Fruit fly (Drosophila melanogaster) whole organism, embryonic: ENCODE results near the gene CG13928.

Experiments used
- CG10431 ChIP-seq: fragments of 200-800 bp; sonication (Bioruptor generic); optimal IDR thresholded peaks from 3 replicates; lab custom pipeline; 2018; ENCODE audit warnings: missing biosample characterization, mild to moderate bottlenecking, missing genetic modification characterization
- CG11696 ChIP-seq: fragments of 200-800 bp; sonication (Bioruptor generic); IDR thresholded peaks from 2 replicates; pipeline ENCODE4 v1.3.6; 2022; ENCODE audit warnings: missing biosample characterization, missing genetic modification characterization
- CG11723 ChIP-seq: fragments of 200-800 bp; sonication (Bioruptor generic); optimal IDR thresholded peaks from 2 replicates; lab custom pipeline; 2017; ENCODE audit warnings: missing biosample characterization, mild to moderate bottlenecking, missing genetic modification characterization
- CG14050 ChIP-seq: fragments of 200-800 bp; sonication (Bioruptor generic); IDR thresholded peaks from 3 replicates; pipeline ENCODE4 v1.3.6; 2022; ENCODE audit warnings: missing biosample characterization, missing genetic modification characterization
- CG14860 ChIP-seq: fragments of 200-800 bp; sonication (Bioruptor generic); IDR thresholded peaks from 3 replicates; pipeline ENCODE4 v1.3.6; 2022; ENCODE audit warnings: missing biosample characterization, missing genetic modification characterization; ENCODE audit not compliant: partially characterized antibody
- CG15011 ChIP-seq: fragments of 200-800 bp; sonication (Bioruptor generic); optimal IDR thresholded peaks from 3 replicates; lab custom pipeline; 2018; ENCODE audit warnings: missing biosample characterization, mild to moderate bottlenecking, missing genetic modification characterization
- CG17385 ChIP-seq: fragments of 200-800 bp; sonication (Bioruptor generic); optimal IDR thresholded peaks from 3 replicates; lab custom pipeline; 2018; ENCODE audit warnings: missing biosample characterization, mild to moderate bottlenecking, missing genetic modification characterization
- CG2875 ChIP-seq: fragments of 200-800 bp; sonication (Bioruptor generic); optimal IDR thresholded peaks from 2 replicates; lab custom pipeline; 2017; ENCODE audit warnings: missing biosample characterization, mild to moderate bottlenecking, missing genetic modification characterization, missing genetic modification reagents
- CG3163 ChIP-seq: fragments of 200-800 bp; sonication (Bioruptor generic); optimal IDR thresholded peaks from 3 replicates; lab custom pipeline; 2016; ENCODE audit warnings: missing biosample characterization, missing genetic modification characterization
- CG32767 ChIP-seq: fragments of 200-800 bp; sonication (Bioruptor generic); IDR thresholded peaks from 2 replicates; pipeline ENCODE4 v1.3.6; 2022; ENCODE audit warnings: missing biosample characterization, missing genetic modification characterization
- CG3281 ChIP-seq: fragments of 200-800 bp; sonication (Bioruptor generic); optimal IDR thresholded peaks from 3 replicates; lab custom pipeline; 2017; ENCODE audit warnings: missing biosample characterization, mild to moderate bottlenecking, missing genetic modification characterization
- CG3407 ChIP-seq: fragments of 200-800 bp; sonication (Bioruptor generic); optimal IDR thresholded peaks from 2 replicates; lab custom pipeline; 2018; ENCODE audit warnings: missing biosample characterization, mild to moderate bottlenecking, missing genetic modification characterization
- CG3995 ChIP-seq: fragments of 200-800 bp; sonication (Bioruptor generic); optimal IDR thresholded peaks from 3 replicates; lab custom pipeline; 2016; ENCODE audit warnings: missing biosample characterization, missing genetic modification characterization
- CG4424 ChIP-seq: fragments of 200-800 bp; sonication (Bioruptor generic); optimal IDR thresholded peaks from 3 replicates; lab custom pipeline; 2016; ENCODE audit warnings: missing biosample characterization, missing genetic modification characterization
- CG8924 ChIP-seq: fragments of 200-800 bp; optimal IDR thresholded peaks from 3 replicates; lab custom pipeline; 2019; ENCODE audit warnings: missing biosample characterization, mild to moderate bottlenecking, missing genetic modification characterization, moderate library complexity
- CG9932 ChIP-seq: fragments of 200-800 bp; sonication (Bioruptor generic); IDR thresholded peaks from 2 replicates; pipeline ENCODE4 v1.3.6; 2022; ENCODE audit warnings: missing biosample characterization, missing genetic modification characterization
- CTCF ChIP-seq: fragments of 200-800 bp; sonication (Bioruptor generic); optimal IDR thresholded peaks from 2 replicates; lab custom pipeline; 2017; ENCODE audit warnings: missing biosample characterization, mild to moderate bottlenecking, missing genetic modification characterization, moderate library complexity
- D19B ChIP-seq: fragments of 200-800 bp; sonication (Bioruptor generic); optimal IDR thresholded peaks from 2 replicates; lab custom pipeline; 2017; ENCODE audit warnings: missing biosample characterization, mild to moderate bottlenecking, missing genetic modification characterization
- Dad ChIP-seq: fragments of 200-800 bp; sonication (Bioruptor generic); optimal IDR thresholded peaks from 3 replicates; lab custom pipeline; 2016; ENCODE audit warnings: missing biosample characterization, missing genetic modification characterization
- Dref ChIP-seq: fragments of 200-800 bp; sonication (Bioruptor generic); IDR thresholded peaks from 2 replicates; pipeline ENCODE4 v1.3.6; 2022; ENCODE audit warnings: missing biosample characterization, missing genetic modification characterization
- ERR ChIP-seq: fragments of 200-800 bp; sonication (Bioruptor generic); optimal IDR thresholded peaks from 2 replicates; lab custom pipeline; 2016; ENCODE audit warnings: missing biosample characterization, missing genetic modification characterization
- Fer1 ChIP-seq: fragments of 200-800 bp; sonication (Bioruptor generic); optimal IDR thresholded peaks from 2 replicates; lab custom pipeline; 2017; ENCODE audit warnings: missing biosample characterization, mild to moderate bottlenecking, missing genetic modification characterization
- Gug ChIP-seq: fragments of 200-800 bp; sonication (Bioruptor generic); IDR thresholded peaks from 4 replicates; pipeline ENCODE4 v1.3.6; 2022; ENCODE audit warnings: missing biosample characterization, missing genetic modification characterization
- H15 ChIP-seq: fragments of 200-800 bp; sonication (Bioruptor generic); IDR thresholded peaks from 3 replicates; pipeline ENCODE4 v1.3.6; 2022; ENCODE audit warnings: missing biosample characterization, missing genetic modification characterization
- HHEX ChIP-seq: fragments of 200-800 bp; sonication (Bioruptor generic); optimal IDR thresholded peaks from 3 replicates; lab custom pipeline; 2017; ENCODE audit warnings: missing biosample characterization, mild to moderate bottlenecking, missing genetic modification characterization, missing genetic modification reagents
- Hey ChIP-seq: fragments of 200-800 bp; sonication (Bioruptor generic); optimal IDR thresholded peaks from 3 replicates; lab custom pipeline; 2018; ENCODE audit warnings: missing biosample characterization, mild to moderate bottlenecking, missing genetic modification characterization
- Lhr ChIP-seq: fragments of 200-800 bp; sonication (Bioruptor generic); optimal IDR thresholded peaks from 3 replicates; lab custom pipeline; 2017; ENCODE audit warnings: mild to moderate bottlenecking, missing biosample characterization, missing genetic modification reagents, missing genetic modification characterization
- Lpt ChIP-seq: fragments of >200 bp; optimal IDR thresholded peaks from 2 replicates; lab custom pipeline; 2018; ENCODE audit warnings: missing biosample characterization, missing genetic modification characterization
- Mad ChIP-seq: fragments of 200-800 bp; sonication (Bioruptor generic); optimal IDR thresholded peaks from 2 replicates; lab custom pipeline; 2016; ENCODE audit warnings: missing biosample characterization, missing genetic modification characterization
- Med ChIP-seq: fragments of 200-800 bp; sonication (Bioruptor generic); peaks from one replicate; lab custom pipeline; 2016; ENCODE audit warnings: missing biosample characterization, missing genetic modification characterization, mild to moderate bottlenecking, inconsistent platforms, moderate library complexity
- Meics ChIP-seq: fragments of 200-800 bp; sonication (Bioruptor generic); optimal IDR thresholded peaks from 2 replicates; lab custom pipeline; 2017; ENCODE audit warnings: missing biosample characterization, mild to moderate bottlenecking, missing genetic modification characterization
- Neu2 ChIP-seq: fragments of 200-800 bp; sonication (Bioruptor generic); optimal IDR thresholded peaks from 3 replicates; lab custom pipeline; 2016; ENCODE audit warnings: missing biosample characterization, missing genetic modification characterization, borderline replicate concordance
- Sin3A ChIP-seq: fragments of >200 bp; optimal IDR thresholded peaks from 2 replicates; lab custom pipeline; 2018
- Sox102F ChIP-seq: fragments of 200-800 bp; sonication (Bioruptor generic); optimal IDR thresholded peaks from 2 replicates; lab custom pipeline; 2018; ENCODE audit warnings: missing biosample characterization, mild to moderate bottlenecking, missing genetic modification characterization, moderate library complexity
- Spps ChIP-seq: fragments of 200-800 bp; sonication (Bioruptor generic); optimal IDR thresholded peaks from 2 replicates; lab custom pipeline; 2018; ENCODE audit warnings: missing biosample characterization, mild to moderate bottlenecking, missing genetic modification characterization
- az2 ChIP-seq: fragments of 200-800 bp; sonication (Bioruptor generic); optimal IDR thresholded peaks from 3 replicates; lab custom pipeline; 2016; ENCODE audit warnings: missing biosample characterization, missing genetic modification characterization
- disco-r ChIP-seq: fragments of 200-800 bp; sonication (Bioruptor generic); optimal IDR thresholded peaks from 2 replicates; lab custom pipeline; 2016; ENCODE audit warnings: missing biosample characterization, missing genetic modification characterization
- dpn ChIP-seq, 2 experiments: fragments of 200-800 bp; sonication (Bioruptor generic); optimal IDR thresholded peaks; 3 replicates each; lab custom pipeline; 2016; ENCODE audit warnings: missing biosample characterization in 2 of 2, missing genetic modification characterization in 2 of 2
- lov ChIP-seq, 2 experiments: fragments of 200-800 bp in 1 of 2; fragments of >200 bp in 1 of 2; sonication (Bioruptor generic) in 1 of 2; IDR thresholded peaks in 1 of 2; optimal IDR thresholded peaks in 1 of 2; 2 replicates in 1 of 2; 3 replicates in 1 of 2; pipeline versions ENCODE4 v1.3.6 to Lab custom; 2017 to 2022; ENCODE audit warnings: missing biosample characterization in 1 of 2, missing genetic modification characterization in 1 of 2
- maf-S ChIP-seq: fragments of 200-800 bp; sonication (Bioruptor generic); optimal IDR thresholded peaks from 2 replicates; lab custom pipeline; 2016; ENCODE audit warnings: missing biosample characterization, missing genetic modification characterization
- mam ChIP-seq: fragments of 200-800 bp; sonication (Bioruptor generic); optimal IDR thresholded peaks from 3 replicates; lab custom pipeline; 2016; ENCODE audit warnings: missing biosample characterization, missing genetic modification characterization
- nmo ChIP-seq: fragments of 200-800 bp; sonication (Bioruptor generic); optimal IDR thresholded peaks from 2 replicates; lab custom pipeline; 2018; ENCODE audit warnings: missing biosample characterization, mild to moderate bottlenecking, missing genetic modification characterization, moderate library complexity
- pfk ChIP-seq: fragments of 200-800 bp; sonication (Bioruptor generic); optimal IDR thresholded peaks from 2 replicates; lab custom pipeline; 2018; ENCODE audit warnings: missing biosample characterization, mild to moderate bottlenecking, missing genetic modification characterization, moderate library complexity
- rib ChIP-seq: fragments of 200-800 bp; sonication (Bioruptor generic); IDR thresholded peaks from 2 replicates; pipeline ENCODE4 v1.3.6; 2022; ENCODE audit warnings: missing biosample characterization, missing genetic modification characterization
- seq ChIP-seq: fragments of 200-800 bp; sonication (Bioruptor generic); IDR thresholded peaks from 2 replicates; pipeline ENCODE4 v1.3.6; 2022; ENCODE audit warnings: missing biosample characterization, missing genetic modification characterization
- sisA ChIP-seq: fragments of 200-800 bp; sonication (Bioruptor generic); IDR thresholded peaks from 2 replicates; pipeline ENCODE4 v1.3.6; 2022; ENCODE audit warnings: missing biosample characterization, missing genetic modification characterization
- sqz ChIP-seq: fragments of 200-800 bp; sonication (Bioruptor generic); optimal IDR thresholded peaks from 3 replicates; lab custom pipeline; 2018; ENCODE audit warnings: missing biosample characterization, mild to moderate bottlenecking, missing genetic modification characterization
- trh ChIP-seq: fragments of 200-800 bp; sonication (Bioruptor generic); optimal IDR thresholded peaks from 2 replicates; lab custom pipeline; 2016; ENCODE audit warnings: missing biosample characterization, missing genetic modification characterization
- tup ChIP-seq: fragments of 200-800 bp; sonication (Bioruptor generic); optimal IDR thresholded peaks from 2 replicates; lab custom pipeline; 2016; ENCODE audit warnings: missing biosample characterization, mild to moderate bottlenecking, missing genetic modification characterization, moderate library complexity
- unpg ChIP-seq: fragments of 200-800 bp; sonication (Bioruptor generic); optimal IDR thresholded peaks from 3 replicates; lab custom pipeline; 2018; ENCODE audit warnings: missing biosample characterization, mild to moderate bottlenecking, missing genetic modification characterization, moderate library complexity
- zf30C ChIP-seq: fragments of 200-800 bp; sonication (Bioruptor generic); optimal IDR thresholded peaks from 3 replicates; lab custom pipeline; 2018; ENCODE audit warnings: missing biosample characterization, mild to moderate bottlenecking, missing genetic modification characterization

CG13928 gene

dm6 chr3L:1618116-1618727, 10.0 kb downstream of the CG13928 start, which contains the start of the genes CG13926, ABCB7 and CG33230 (continued):
- TF ChIP-seq CG32767 (GFP tag; lab: Robert Waterston, UW) (no peak), unpg (no peak), CG4424 (GFP tag; lab: Kevin White, UChicago) (peak; percentile 44), Hey (tag; lab: Kevin White, UChicago) (peak; percentile 81), CG14050 (GFP tag; lab: Robert Waterston, UW) (no peak), ERR (GFP tag; lab: Kevin White, UChicago) (no peak), az2 (GFP tag; lab: Kevin White, UChicago) (peak; percentile 8), CG2875 (GFP tag; lab: Kevin White, UChicago) (no peak), Sox102F (GFP tag; lab: Kevin White, UChicago) (no peak), CG3281 (peak; percentile 55), CG11723 (GFP tag; lab: Kevin White, UChicago) (no peak), Gug (GFP tag; lab: Robert Waterston, UW) (peak; percentile 43; the same call in 1 of the 4 replicates), seq (GFP tag; lab: Robert Waterston, UW) (no peak), Lhr (GFP tag; lab: Kevin White, UChicago) (peak; percentile 8), CG10431 (peak; percentile 25), Spps (no peak), CG3407 (no peak), CG11696 (GFP tag; lab: Robert Waterston, UW) (no peak), nmo (GFP tag; lab: Kevin White, UChicago) (peak; percentile 56), HHEX (GFP tag; lab: Kevin White, UChicago) (no peak), CTCF (GFP tag; lab: Kevin White, UChicago) (no peak), maf-S (peak; percentile 29), dpn (GFP tag; optimal IDR thresholded peaks at IDR 0.05; lab: Kevin White, UChicago) (peak; percentile 6 to 23), trh (GFP tag; lab: Kevin White, UChicago) (no peak), Dad (no peak), CG9932 (peak; percentile 53; the same call in 1 of the 2 replicates), Lpt (GFP tag; lab: Kevin White, UChicago) (no peak), Neu2 (GFP tag; lab: Kevin White, UChicago) (no peak), Fer1 (GFP tag; lab: Kevin White, UChicago) (peak; percentile 27), pfk (GFP tag; lab: Kevin White, UChicago) (no peak), Mad (GFP tag; lab: Kevin White, UChicago) (peak; percentile 9), mam (GFP tag; lab: Kevin White, UChicago) (peak; percentile 57), disco-r (GFP tag; lab: Kevin White, UChicago) (no peak), rib (GFP tag; lab: Robert Waterston, UW) (no peak), D19B (GFP tag; lab: Kevin White, UChicago) (no peak), sqz (no peak), CG3163 (GFP tag; lab: Kevin White, UChicago) (no peak), CG15011 (GFP tag; lab: Kevin White, UChicago) (no peak), CG17385 (no peak), zf30C (GFP tag; lab: Kevin White, UChicago) (no peak), CG14860 (GFP tag; lab: Robert Waterston, UW) (no peak), Dref (0 out of 2 replicates have a peak, but pooled peaks have one; percentile 10), lov (optimal IDR thresholded peaks at IDR 0.05; lab: Kevin White, UChicago) (no peak), lov (GFP tag; IDR thresholded peaks at IDR 0.05; lab: Robert Waterston, UW) (no peak), tup (GFP tag; lab: Kevin White, UChicago) (no peak), Med (GFP tag; lab: Kevin White, UChicago) (peak; percentile 92), H15 (GFP tag; lab: Robert Waterston, UW) (no peak), Sin3A (lab: Kevin White, UChicago) (peak; percentile 64), CG3995 (GFP tag; lab: Kevin White, UChicago) (peak; percentile 24), CG8924 (tag; lab: Kevin White, UChicago) (peak; percentile 4), Meics (GFP tag; lab: Kevin White, UChicago) (peak; percentile 45), sisA (GFP tag; lab: Robert Waterston, UW) (0 out of 2 replicates have a peak, but pooled peaks have one; percentile 19)
